Worm (Caenorhabditis elegans) whole organism, young adult: ENCODE data around the gene C49H3.6.

Experiments used
- F10E7.11 ChIP-seq: sonication (generic microtip); optimal IDR thresholded peaks from 2 replicates; lab custom pipeline; 2017; ENCODE audit warnings: mild to moderate bottlenecking, missing genetic modification characterization, moderate library complexity, missing compliant biosample characterization
- aptf-2 ChIP-seq: fragments of 200-800 bp; sonication (Bioruptor generic); conservative IDR thresholded peaks from 2 replicates; pipeline ENCODE4 v1.3.6; 2022; ENCODE audit warnings: missing genetic modification reagents, missing genetic modification characterization, missing compliant biosample characterization
- ceh-100 ChIP-seq: fragments of 200-800 bp; sonication (Bioruptor generic); IDR thresholded peaks from 2 replicates; pipeline ENCODE4 v1.3.6; 2022; ENCODE audit warnings: missing genetic modification reagents, missing genetic modification characterization, missing compliant biosample characterization
- sptf-2 ChIP-seq: fragments of 200-800 bp; sonication (Bioruptor generic); optimal IDR thresholded peaks from 2 replicates; lab custom pipeline; 2018; ENCODE audit warnings: mild to moderate bottlenecking, missing genetic modification characterization, missing compliant biosample characterization
- unc-62 ChIP-seq: fragments of 150-350 bp; optimal IDR thresholded peaks from 2 replicates; lab custom pipeline; 2014; ENCODE audit warnings: missing biosample characterization, missing genetic modification reagents, missing genetic modification characterization
- ztf-6 ChIP-seq: fragments of 200-800 bp; sonication (Bioruptor generic); IDR thresholded peaks from 2 replicates; pipeline ENCODE4 v1.3.6; 2022; ENCODE audit warnings: missing genetic modification reagents, missing genetic modification characterization, missing compliant biosample characterization

ce11 chrIV:7943272-7943671 lies 39.7 kb downstream of the C49H3.6 start:
- TF ChIP-seq ceh-100 (no peak), unc-62 (GFP tag; lab: Kevin White, UChicago) (no peak), aptf-2 (GFP tag; lab: Robert Waterston, UW) (no peak), F10E7.11 (tag; lab: Kevin White, UChicago) (no peak), ztf-6 (GFP tag; lab: Robert Waterston, UW) (no peak), sptf-2 (GFP tag; lab: Kevin White, UChicago) (no peak)
